Worm (Caenorhabditis elegans): Measurements from ENCODE around the gene W10D9.1.
"Not testable (repeated sequence)": the region's sequence is repeated elsewhere in the genome, so short reads cannot be mapped to it uniquely, and the experiment has no call there.

Gene W10D9.1

DNA sequence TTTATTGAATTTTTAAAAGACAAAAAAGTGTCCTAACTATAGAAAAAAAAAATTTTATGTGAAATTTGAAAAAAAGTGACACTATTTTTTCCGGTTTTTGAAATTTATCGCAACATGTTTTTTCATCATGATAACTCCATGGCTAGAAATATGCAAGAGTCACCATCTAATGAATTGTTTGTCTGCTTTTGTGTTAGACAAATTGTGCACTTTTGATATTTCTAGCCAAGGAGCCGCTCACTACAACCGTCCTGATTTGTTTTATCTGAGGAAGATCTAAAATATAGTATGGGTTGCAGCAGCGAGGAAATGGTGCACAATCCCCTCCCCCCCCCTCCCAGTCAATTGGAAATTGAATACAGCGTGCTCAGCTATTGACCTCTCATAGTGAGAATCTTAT is at the start of gene W10D9.1:
W10D9.1 (plus strand) TSS at position 301 of the 400 bp plus-strand sequence.
- not testable (repeated sequence) for TF ChIP-seq hlh-17 (GFP tag; optimal IDR thresholded peaks at IDR 0.05; ENCODE audit: borderline replicate concordance); lin-13 (GFP tag; optimal IDR thresholded peaks at IDR 0.05); mef-2 (tag; optimal IDR thresholded peaks at IDR 0.05)

DNA sequence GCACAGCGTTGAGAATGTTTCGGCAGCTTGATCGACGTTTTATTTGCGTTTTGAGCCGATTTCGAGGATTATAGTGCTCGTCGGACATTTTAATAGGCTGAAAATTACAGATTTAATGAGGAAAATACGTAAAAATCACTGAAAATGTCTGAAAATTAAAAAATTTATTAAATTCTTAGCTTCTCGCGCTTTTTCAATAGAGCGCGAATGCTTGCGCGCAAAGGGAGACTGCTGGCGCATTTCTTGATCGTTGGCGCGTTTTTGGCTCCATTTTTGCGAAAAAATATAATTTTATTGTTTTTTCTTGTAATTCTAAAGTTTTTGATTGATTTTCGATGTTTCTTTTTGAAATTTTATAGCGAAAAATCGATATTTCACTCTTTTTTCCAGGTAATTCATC is 43.9 kb upstream of the W10D9.1 start, which contains the start of the genes dnsn-1 and C24H12.4:
dnsn-1 (minus strand) TSS at position 101 of the 400 bp plus-strand sequence.
C24H12.4 (plus strand) TSS at position 391 of the 400 bp plus-strand sequence.
- TF ChIP-seq blmp-1 (tag; optimal IDR thresholded peaks at IDR 0.05) (peak; percentile 83), sox-4 (tag; optimal IDR thresholded peaks at IDR 0.05) (peak; percentile 90), ztf-4 (tag; optimal IDR thresholded peaks at IDR 0.05) (peak; percentile 85), ceh-82 (tag; optimal IDR thresholded peaks at IDR 0.05) (peak; percentile 96 to 98 (median 97)), isw-1 (GFP tag; IDR thresholded peaks at IDR 0.05) (peak; percentile 96), ztf-11 (tag; optimal IDR thresholded peaks at IDR 0.05) (peak in 1 of 2 experiments; percentile 82), efl-1 (optimal IDR thresholded peaks at IDR 0.05) (peak; percentile 97), efl-1 (GFP tag; optimal IDR thresholded peaks at IDR 0.05 in 1 of 2) (peak; percentile 95 to 100), nhr-28 (tag; optimal IDR thresholded peaks at IDR 0.05) (no peak), nhr-20 (tag; optimal IDR thresholded peaks at IDR 0.05) (peak; percentile 96), ceh-88 (GFP tag; IDR thresholded peaks at IDR 0.05) (peak; percentile 88), egl-13 (tag; optimal IDR thresholded peaks at IDR 0.05) (peak; percentile 94), ceh-63 (GFP tag; optimal IDR thresholded peaks at IDR 0.05) (no peak), nhr-11 (tag; optimal IDR thresholded peaks at IDR 0.05) (peak; percentile 57), nhr-19 (GFP tag; conservative IDR thresholded peaks at IDR 0.05) (peak; percentile 95), ceh-90 (tag; optimal IDR thresholded peaks at IDR 0.05) (peak; percentile 29), lin-15B (tag; optimal IDR thresholded peaks at IDR 0.05) (peak; percentile 97), vab-15 (tag; optimal IDR thresholded peaks at IDR 0.05) (peak; percentile 44), nhr-84 (tag; optimal IDR thresholded peaks at IDR 0.05) (no peak), lin-39 (tag; optimal IDR thresholded peaks at IDR 0.05) (peak; percentile 96), aly-2 (tag; optimal IDR thresholded peaks at IDR 0.05) (peak; percentile 83), fkh-10 (GFP tag; optimal IDR thresholded peaks at IDR 0.05) (peak; percentile 92), lin-13 (GFP tag; optimal IDR thresholded peaks at IDR 0.05) (peak; percentile 93), unc-98 (GFP tag; IDR thresholded peaks at IDR 0.05) (peak; percentile 62; the same call in 1 of the 2 replicates), nhr-12 (tag; optimal IDR thresholded peaks at IDR 0.05) (no peak), unc-30 (tag; optimal IDR thresholded peaks at IDR 0.05) (peak; percentile 39), pqm-1 (tag; optimal IDR thresholded peaks at IDR 0.05) (no peak), mef-2 (tag; optimal IDR thresholded peaks at IDR 0.05) (peak; percentile 49), unc-130 (tag; optimal IDR thresholded peaks at IDR 0.05) (peak; percentile 99), nhr-77 (tag; optimal IDR thresholded peaks at IDR 0.05) (peak; percentile 79), aha-1 (tag; optimal IDR thresholded peaks at IDR 0.05) (peak; percentile 75), dpl-1 (GFP tag; optimal IDR thresholded peaks at IDR 0.05) (peak; percentile 96 to 97 (median 96)), skn-1 (tag; optimal IDR thresholded peaks at IDR 0.05) (peak; percentile 95), nhr-237 (tag; optimal IDR thresholded peaks at IDR 0.05) (peak; percentile 58), zip-4 (GFP tag; optimal IDR thresholded peaks at IDR 0.05) (peak; percentile 86), hpl-2 (GFP tag; optimal IDR thresholded peaks at IDR 0.05) (peak; percentile 54), ceh-8 (GFP tag; optimal IDR thresholded peaks at IDR 0.05) (peak; percentile 83), ets-5 (GFP tag; IDR thresholded peaks at IDR 0.05) (no peak), elt-3 (tag; optimal IDR thresholded peaks at IDR 0.05) (peak in 5 of 6 experiments; percentile 35 to 97 (median 63)), mab-9 (GFP tag; IDR thresholded peaks at IDR 0.05) (peak; percentile 86), rnt-1 (tag; optimal IDR thresholded peaks at IDR 0.05) (peak; percentile 95), pag-3 (tag; optimal IDR thresholded peaks at IDR 0.05; ENCODE audit: borderline replicate concordance, insufficient read depth) (peak; percentile 31), nhr-76 (tag; optimal IDR thresholded peaks at IDR 0.05) (no peak), lin-14 (GFP tag; optimal IDR thresholded peaks at IDR 0.05) (peak; percentile 94), fkh-8 (tag; optimal IDR thresholded peaks at IDR 0.05) (peak; percentile 95), nhr-90 (tag; optimal IDR thresholded peaks at IDR 0.05; ENCODE audit: poor library complexity) (peak; percentile 97), zag-1 (tag; optimal IDR thresholded peaks at IDR 0.05) (peak; percentile 1), elt-2 (tag; optimal IDR thresholded peaks at IDR 0.05) (peak; percentile 75), tlp-1 (tag; optimal IDR thresholded peaks at IDR 0.05) (no peak)
